Fruit fly (Drosophila melanogaster) whole organism, adult: Measurements from ENCODE around the gene Nph.

Source experiments
- CG12768 ChIP-seq: fragments of 200-800 bp; sonication (Bioruptor generic); optimal IDR thresholded peaks from 2 replicates; lab custom pipeline; 2017; ENCODE audit warnings: missing biosample characterization, missing genetic modification characterization, mild to moderate bottlenecking, moderate library complexity, missing genetic modification reagents
- CG14711 ChIP-seq: fragments of 200-800 bp; sonication (Bioruptor generic); optimal IDR thresholded peaks from 2 replicates; lab custom pipeline; 2018; ENCODE audit warnings: missing biosample characterization, mild to moderate bottlenecking, missing genetic modification characterization, moderate library complexity
- CG1620 ChIP-seq: fragments of 200-800 bp; sonication (Bioruptor generic); optimal IDR thresholded peaks from 2 replicates; lab custom pipeline; 2016; ENCODE audit warnings: missing biosample characterization, missing genetic modification characterization
- CG7101 ChIP-seq: fragments of 200-800 bp; sonication (Bioruptor generic); optimal IDR thresholded peaks from 2 replicates; lab custom pipeline; 2018; ENCODE audit warnings: missing biosample characterization, mild to moderate bottlenecking, missing genetic modification characterization, moderate library complexity
- Crg-1 ChIP-seq: fragments of 200-800 bp; sonication (Bioruptor generic); optimal IDR thresholded peaks from 2 replicates; lab custom pipeline; 2016; ENCODE audit warnings: missing biosample characterization, missing genetic modification characterization
- Mnt ChIP-seq: fragments of 200-800 bp; sonication (Bioruptor generic); optimal IDR thresholded peaks from 2 replicates; lab custom pipeline; 2016; ENCODE audit warnings: missing biosample characterization, mild to moderate bottlenecking, missing genetic modification characterization
- kay ChIP-seq: fragments of 200-800 bp; sonication (Bioruptor generic); peaks from one replicate; lab custom pipeline; 2016; ENCODE audit warnings: missing biosample characterization, missing genetic modification characterization, borderline replicate concordance

DNA sequence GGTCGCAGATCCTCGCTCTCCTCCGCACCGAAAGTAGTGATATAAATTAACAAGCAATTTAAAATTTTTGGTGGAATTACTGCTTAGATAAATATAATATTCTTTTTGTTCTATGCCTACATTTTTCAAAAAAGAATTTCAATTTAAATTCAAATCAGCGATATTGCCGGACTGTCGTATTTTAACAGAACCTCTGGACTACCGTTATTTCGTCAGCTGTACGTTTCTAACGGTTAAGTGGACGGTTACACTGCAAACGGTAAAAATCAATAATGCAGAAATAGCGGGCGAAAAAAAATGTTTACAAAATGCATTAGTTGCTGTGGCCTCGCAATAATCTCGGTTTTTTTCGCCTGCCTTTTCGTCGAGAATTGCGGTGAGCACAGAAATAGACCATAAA, 4.4 kb downstream of the Nph start, which contains the start of gene Tace:
- TF ChIP-seq CG14711 (tag; lab: Kevin White, UChicago), result no peak
- no peak for TF ChIP-seq CG12768 (GFP tag; lab: Kevin White, UChicago)
- no peak for TF ChIP-seq Crg-1 (GFP tag; lab: Kevin White, UChicago)
- no peak for TF ChIP-seq CG7101
- TF ChIP-seq kay (GFP tag; lab: Kevin White, UChicago), result no peak
- no peak for TF ChIP-seq Mnt (GFP tag; lab: Kevin White, UChicago)
- TF ChIP-seq CG1620 (GFP tag; lab: Kevin White, UChicago), result no peak
